Worm (Caenorhabditis elegans): ENCODE measurements around the gene F16B4.2.
A peak's percentile ranks its signal among the peaks of the same experiment; 100 is the strongest.

F16B4.2 gene

ce11 chrV:1577092-1577709, 23.6 kb upstream of the F16B4.2 start:
- no peak for TF ChIP-seq lin-15B (tag; optimal IDR thresholded peaks at IDR 0.05)
- TF ChIP-seq pag-3 (tag; optimal IDR thresholded peaks at IDR 0.05; ENCODE audit: borderline replicate concordance, insufficient read depth) = no peak
- no peak for TF ChIP-seq ama-1 (optimal IDR thresholded peaks at IDR 0.05)
- no peak for TF ChIP-seq alr-1 (tag; optimal IDR thresholded peaks at IDR 0.05; ENCODE audit: borderline replicate concordance)
- TF ChIP-seq unc-130 (tag; optimal IDR thresholded peaks at IDR 0.05) = no peak
- TF ChIP-seq ets-5 (GFP tag; IDR thresholded peaks at IDR 0.05) = no peak
- no peak for TF ChIP-seq nhr-19 (GFP tag; conservative IDR thresholded peaks at IDR 0.05)
- TF ChIP-seq fkh-10 (GFP tag; optimal IDR thresholded peaks at IDR 0.05) = no peak
- no peak for TF ChIP-seq ceh-82 (tag; optimal IDR thresholded peaks at IDR 0.05)

ce11 chrV:1578572-1579230, 22.1 kb upstream of the F16B4.2 start:
- TF ChIP-seq sptf-1 (tag; optimal IDR thresholded peaks at IDR 0.05) = no peak
- peak; percentile 50 for TF ChIP-seq nhr-85 (tag)
- no peak for TF ChIP-seq C16A3.4 (tag; optimal IDR thresholded peaks at IDR 0.05)
- TF ChIP-seq zip-4 (GFP tag; optimal IDR thresholded peaks at IDR 0.05) = no peak
- TF ChIP-seq zag-1 (tag; optimal IDR thresholded peaks at IDR 0.05) = no peak
- no peak for TF ChIP-seq efl-1 (optimal IDR thresholded peaks at IDR 0.05)
- TF ChIP-seq efl-1 (GFP tag; optimal IDR thresholded peaks at IDR 0.05 in 1 of 2) = peak in 1 of 2 experiments; percentile 18
- TF ChIP-seq fkh-4 (tag; optimal IDR thresholded peaks at IDR 0.05; ENCODE audit: borderline replicate concordance) = no peak

- TF ChIP-seq nhr-85 (tag) (peak; percentile 71), tbx-2 (tag; optimal IDR thresholded peaks at IDR 0.05) (no peak), efl-1 (optimal IDR thresholded peaks at IDR 0.05) (no peak), efl-1 (GFP tag; optimal IDR thresholded peaks at IDR 0.05 in 1 of 2) (peak in 1 of 2 experiments; percentile 53)
These were observed 21.0 kb upstream of the F16B4.2 start for ce11 chrV:1579790-1580189.

- TF ChIP-seq nhr-20 (tag; optimal IDR thresholded peaks at IDR 0.05) (no peak), ztf-4 (tag; optimal IDR thresholded peaks at IDR 0.05) (no peak), isw-1 (GFP tag; IDR thresholded peaks at IDR 0.05) (no peak), lir-3 (tag; optimal IDR thresholded peaks at IDR 0.05; ENCODE audit: poor library complexity) (no peak), lin-13 (GFP tag; optimal IDR thresholded peaks at IDR 0.05) (no peak), egl-13 (tag; optimal IDR thresholded peaks at IDR 0.05) (no peak), mab-9 (GFP tag; IDR thresholded peaks at IDR 0.05) (no peak), pag-3 (tag; optimal IDR thresholded peaks at IDR 0.05; ENCODE audit: borderline replicate concordance, insufficient read depth) (no peak), ceh-90 (tag; optimal IDR thresholded peaks at IDR 0.05) (no peak), efl-3 (GFP tag; optimal IDR thresholded peaks at IDR 0.05) (no peak), ceh-63 (GFP tag; optimal IDR thresholded peaks at IDR 0.05) (no peak), rnt-1 (tag; optimal IDR thresholded peaks at IDR 0.05) (no peak), nhr-76 (tag; optimal IDR thresholded peaks at IDR 0.05) (no peak), C04F5.9 (tag; optimal IDR thresholded peaks at IDR 0.05) (no peak), lin-14 (GFP tag; optimal IDR thresholded peaks at IDR 0.05) (no peak)
These were observed 17.6 kb upstream of the F16B4.2 start for ce11 chrV:1583242-1583641.

- TF ChIP-seq vab-15 (tag; optimal IDR thresholded peaks at IDR 0.05) (no peak), fkh-8 (tag; optimal IDR thresholded peaks at IDR 0.05) (no peak), aha-1 (tag; optimal IDR thresholded peaks at IDR 0.05) (no peak), hpl-2 (GFP tag; optimal IDR thresholded peaks at IDR 0.05) (no peak), tbx-2 (tag; optimal IDR thresholded peaks at IDR 0.05) (no peak), ztf-11 (tag; optimal IDR thresholded peaks at IDR 0.05) (no peak), C04F5.9 (tag; optimal IDR thresholded peaks at IDR 0.05) (no peak), snpc-4 (tag; optimal IDR thresholded peaks at IDR 0.05) (no peak), lin-13 (GFP tag; optimal IDR thresholded peaks at IDR 0.05) (no peak), jun-1 (tag; optimal IDR thresholded peaks at IDR 0.05) (no peak), nhr-85 (tag) (no peak), hlh-17 (GFP tag; optimal IDR thresholded peaks at IDR 0.05; ENCODE audit: borderline replicate concordance) (no peak), pqm-1 (tag; optimal IDR thresholded peaks at IDR 0.05) (no peak), ceh-8 (GFP tag; optimal IDR thresholded peaks at IDR 0.05) (no peak)
These were observed 15.4 kb upstream of the F16B4.2 start, which contains the start of gene F16B4.7 for ce11 chrV:1585411-1585810. Gene F16B4.7, plus strand, starts transcription at chrV:1585711.
